Fruit fly (Drosophila melanogaster): ENCODE measurements around the gene CG4907.

DNA sequence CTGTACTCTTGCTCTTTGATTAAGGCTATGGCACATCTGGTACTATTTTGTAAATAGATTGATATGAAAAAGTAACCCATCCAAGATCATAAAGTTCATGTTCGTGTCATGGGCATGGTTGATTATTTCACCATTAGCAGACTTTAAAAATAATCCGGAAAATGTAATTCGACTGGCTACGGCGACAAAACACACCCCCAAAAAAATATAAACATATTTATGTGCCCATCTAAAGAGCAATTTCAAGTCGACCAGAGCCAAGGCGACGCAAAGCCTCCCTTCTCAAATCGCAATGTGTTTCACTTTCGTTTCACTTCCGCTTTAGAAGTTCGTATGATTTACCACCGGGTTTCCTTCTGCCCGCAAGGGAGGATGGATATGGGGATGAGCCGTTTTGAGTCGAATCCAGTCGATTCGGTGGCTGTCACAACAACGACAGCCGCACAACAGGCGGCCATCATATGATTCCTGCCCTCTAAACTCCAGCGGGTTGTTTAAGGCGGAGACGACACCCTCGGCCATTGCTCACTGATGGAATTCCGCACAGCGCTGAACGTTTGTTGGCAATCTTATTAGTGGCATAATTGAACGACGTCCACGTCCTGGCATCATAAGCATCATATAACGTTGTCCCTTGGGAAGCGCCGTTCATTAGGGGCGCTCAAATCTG lies 8.5 kb upstream of the CG4907 start:
- TF ChIP-seq Pif1B (GFP tag; optimal IDR thresholded peaks at IDR 0.05) (no peak), Pif1A (GFP tag; optimal IDR thresholded peaks at IDR 0.05) (no peak)
